Worm (Caenorhabditis elegans) whole organism, L4 larva: ENCODE data around the gene tebp-1.

ENCODE experiments used
- D1046.2 ChIP-seq: fragments of 200-800 bp; sonication (Bioruptor generic); IDR thresholded peaks from 2 replicates; pipeline ENCODE4 v1.3.6; 2022; ENCODE audit warnings: missing genetic modification characterization, missing compliant biosample characterization
- F26F4.8 ChIP-seq: fragments of 200-800 bp; sonication (Bioruptor generic); conservative IDR thresholded peaks from 2 replicates; pipeline ENCODE4 v1.3.6; 2022; ENCODE audit warnings: missing genetic modification characterization, missing compliant biosample characterization
- F49E8.2 ChIP-seq: sonication (generic microtip); optimal IDR thresholded peaks from 2 replicates; lab custom pipeline; 2016; ENCODE audit warnings: missing compliant biosample characterization, mild to moderate bottlenecking, missing genetic modification characterization, borderline replicate concordance
- T26A8.4 ChIP-seq: fragments of 200-800 bp; sonication (Bioruptor generic); IDR thresholded peaks from 2 replicates; pipeline ENCODE4 v1.3.6; 2022; ENCODE audit warnings: missing genetic modification characterization, missing compliant biosample characterization
- Y105C5A.15 ChIP-seq: fragments of 200-800 bp; sonication (Bioruptor generic); IDR thresholded peaks from 2 replicates; pipeline ENCODE4 v1.3.6; 2022; ENCODE audit warnings: missing genetic modification characterization, missing compliant biosample characterization
- ZK337.2 ChIP-seq: fragments of 200-800 bp; sonication (Bioruptor generic); IDR thresholded peaks from 2 replicates; pipeline ENCODE4 v1.3.6; 2022; ENCODE audit warnings: missing genetic modification reagents, missing genetic modification characterization, missing compliant biosample characterization
- ZK546.5 ChIP-seq, 2 experiments: sonication (generic microtip); optimal IDR thresholded peaks; 2 replicates each; lab custom pipeline; 2017; ENCODE audit warnings: missing biosample characterization in 2 of 2, missing genetic modification characterization in 2 of 2
- aha-1 ChIP-seq: fragments of 150-350 bp; peaks from one replicate; lab custom pipeline; 2014; ENCODE audit warnings: missing biosample characterization, missing genetic modification characterization
- arid-1 ChIP-seq: fragments of 200-800 bp; sonication (Bioruptor generic); conservative IDR thresholded peaks from 2 replicates; pipeline ENCODE4 v1.3.6; 2022; ENCODE audit warnings: missing genetic modification reagents, missing genetic modification characterization, missing compliant biosample characterization
- ceh-28 ChIP-seq: fragments of 150-350 bp; optimal IDR thresholded peaks from 2 replicates; lab custom pipeline; 2014; ENCODE audit warnings: missing biosample characterization, missing genetic modification reagents, missing genetic modification characterization
- ceh-32 ChIP-seq: sonication (generic microtip); optimal IDR thresholded peaks from 2 replicates; lab custom pipeline; 2016; ENCODE audit warnings: mild to moderate bottlenecking, missing genetic modification characterization, missing compliant biosample characterization; ENCODE audit not compliant: poor library complexity
- daf-16 ChIP-seq, 3 experiments: sonication (generic microtip); optimal IDR thresholded peaks; 2 replicates each; lab custom pipeline; 2016 to 2017; ENCODE audit warnings: missing genetic modification characterization in 3 of 3, missing genetic modification reagents in 3 of 3, mild to moderate bottlenecking in 2 of 3, missing compliant biosample characterization in 2 of 3, missing biosample characterization in 1 of 3, moderate library complexity in 1 of 3
- daf-19 ChIP-seq: fragments of 200-800 bp; sonication (Bioruptor generic); conservative IDR thresholded peaks from 2 replicates; pipeline ENCODE4 v1.3.6; 2022; ENCODE audit warnings: missing genetic modification characterization, missing compliant biosample characterization
- dmd-8 ChIP-seq: fragments of 200-800 bp; sonication (Bioruptor generic); IDR thresholded peaks from 2 replicates; pipeline ENCODE4 v1.3.6; 2022; ENCODE audit warnings: missing genetic modification characterization, missing compliant biosample characterization
- dpl-1 ChIP-seq: fragments of 150-350 bp; optimal IDR thresholded peaks from 2 replicates; lab custom pipeline; 2014; ENCODE audit warnings: missing biosample characterization, missing genetic modification reagents, missing genetic modification characterization
- duxl-1 ChIP-seq: sonication (generic microtip); optimal IDR thresholded peaks from 2 replicates; lab custom pipeline; 2016; ENCODE audit warnings: mild to moderate bottlenecking, missing genetic modification characterization, moderate library complexity, missing compliant biosample characterization; ENCODE audit not compliant: poor library complexity
- dve-1 ChIP-seq: sonication (generic microtip); optimal IDR thresholded peaks from 2 replicates; lab custom pipeline; 2017; ENCODE audit warnings: antibody characterized with exemption, mild to moderate bottlenecking, missing genetic modification characterization, missing compliant biosample characterization; ENCODE audit not compliant: insufficient read depth
- fkh-10 ChIP-seq: fragments of 150-350 bp; optimal IDR thresholded peaks from 2 replicates; lab custom pipeline; 2014; ENCODE audit warnings: missing biosample characterization, missing genetic modification reagents, missing genetic modification characterization
- gei-8 ChIP-seq: fragments of 200-800 bp; sonication (Bioruptor generic); optimal IDR thresholded peaks from 2 replicates; lab custom pipeline; 2018; ENCODE audit warnings: mild to moderate bottlenecking, missing genetic modification characterization, missing compliant biosample characterization
- hif-1 ChIP-seq, 2 experiments: sonication (generic microtip); optimal IDR thresholded peaks; 2 replicates each; lab custom pipeline; 2016 to 2017; ENCODE audit warnings: missing compliant biosample characterization in 2 of 2, missing genetic modification characterization in 2 of 2, missing genetic modification reagents in 2 of 2, missing genotype in 2 of 2, mild to moderate bottlenecking in 1 of 2
- hmg-1.1 ChIP-seq: fragments of 200-800 bp; sonication (Bioruptor generic); IDR thresholded peaks from 2 replicates; pipeline ENCODE4 v1.3.6; 2022; ENCODE audit warnings: missing genetic modification reagents, missing genetic modification characterization, missing compliant biosample characterization
- jun-1 ChIP-seq: fragments of 150-350 bp; optimal IDR thresholded peaks from 2 replicates; lab custom pipeline; 2014; ENCODE audit warnings: missing biosample characterization, missing genetic modification reagents, missing genetic modification characterization
- lin-1 ChIP-seq: fragments of 200-800 bp; sonication (Bioruptor generic); IDR thresholded peaks from 2 replicates; pipeline ENCODE4 v1.3.6; 2022; ENCODE audit warnings: missing genetic modification reagents, missing genetic modification characterization, missing compliant biosample characterization
- lin-15B ChIP-seq: fragments of 150-350 bp; sonication (generic microtip); optimal IDR thresholded peaks from 3 replicates; lab custom pipeline; 2014; ENCODE audit warnings: missing biosample characterization, missing genetic modification characterization
- lin-29 ChIP-seq: fragments of 200-800 bp; sonication (Bioruptor generic); IDR thresholded peaks from 2 replicates; pipeline ENCODE4 v1.3.6; 2022; ENCODE audit warnings: missing genetic modification reagents, missing genetic modification characterization, missing compliant biosample characterization
- lin-39 ChIP-seq: fragments of 150-350 bp; optimal IDR thresholded peaks from 2 replicates; lab custom pipeline; 2014; ENCODE audit warnings: missing biosample characterization, missing genetic modification reagents, missing genetic modification characterization
- lsy-2 ChIP-seq, 2 experiments: fragments of 150-350 bp in 1 of 2; sonication (generic microtip) in 1 of 2; optimal IDR thresholded peaks; 2 replicates each; lab custom pipeline; 2014 to 2017; ENCODE audit warnings: missing biosample characterization in 2 of 2, missing genetic modification characterization in 2 of 2
- madf-5 ChIP-seq, 2 experiments: fragments of 200-800 bp; sonication (Bioruptor generic); IDR thresholded peaks; 2 replicates each; pipeline ENCODE4 v1.3.6; 2022; ENCODE audit warnings: missing compliant biosample characterization in 2 of 2, missing genetic modification characterization in 2 of 2
- madf-9 ChIP-seq: fragments of 200-800 bp; sonication (Bioruptor generic); conservative IDR thresholded peaks from 2 replicates; pipeline ENCODE4 v1.3.6; 2022; ENCODE audit warnings: missing genetic modification reagents, missing genetic modification characterization, missing compliant biosample characterization
- mes-2 ChIP-seq: sonication (generic microtip); optimal IDR thresholded peaks from 2 replicates; lab custom pipeline; 2016; ENCODE audit warnings: missing genotype, mild to moderate bottlenecking, missing genetic modification characterization, missing compliant biosample characterization; ENCODE audit not compliant: poor library complexity, severe bottlenecking
- nhr-10 ChIP-seq: fragments of 150-350 bp; optimal IDR thresholded peaks from 2 replicates; lab custom pipeline; 2014; ENCODE audit warnings: missing biosample characterization, missing genetic modification characterization
- nhr-102 ChIP-seq: sonication (generic microtip); optimal IDR thresholded peaks from 2 replicates; lab custom pipeline; 2016; ENCODE audit warnings: mild to moderate bottlenecking, missing genetic modification characterization, moderate library complexity, missing compliant biosample characterization
- nhr-11 ChIP-seq: fragments of 150-350 bp; optimal IDR thresholded peaks from 2 replicates; lab custom pipeline; 2014; ENCODE audit warnings: missing biosample characterization, missing genetic modification characterization
- nhr-111 ChIP-seq: fragments of 200-800 bp; sonication (Bioruptor generic); optimal IDR thresholded peaks from 2 replicates; lab custom pipeline; 2018; ENCODE audit warnings: mild to moderate bottlenecking, missing genetic modification characterization, missing compliant biosample characterization
- nhr-28 ChIP-seq: fragments of 150-350 bp; optimal IDR thresholded peaks from 2 replicates; lab custom pipeline; 2014; ENCODE audit warnings: missing biosample characterization, missing genetic modification characterization
- nhr-6 ChIP-seq: fragments of 150-350 bp; optimal IDR thresholded peaks from 2 replicates; lab custom pipeline; 2014; ENCODE audit warnings: missing biosample characterization, missing genetic modification characterization
- nhr-77 ChIP-seq: fragments of 150-350 bp; optimal IDR thresholded peaks from 2 replicates; lab custom pipeline; 2014; ENCODE audit warnings: missing biosample characterization, missing genetic modification characterization
- saeg-2 ChIP-seq: fragments of 200-800 bp; sonication (Bioruptor generic); IDR thresholded peaks from 2 replicates; pipeline ENCODE4 v1.3.6; 2022; ENCODE audit warnings: missing genetic modification reagents, missing genetic modification characterization, missing compliant biosample characterization
- set-16 ChIP-seq: fragments of 200-800 bp; sonication (Bioruptor generic); IDR thresholded peaks from 2 replicates; pipeline ENCODE4 v1.3.6; 2022; ENCODE audit warnings: missing genetic modification reagents, missing genetic modification characterization, missing compliant biosample characterization
- skn-1 ChIP-seq: fragments of 150-350 bp; optimal IDR thresholded peaks from 2 replicates; lab custom pipeline; 2014; ENCODE audit warnings: missing biosample characterization, missing genetic modification characterization
- snpc-1.2 ChIP-seq: fragments of 200-800 bp; sonication (Bioruptor generic); IDR thresholded peaks from 2 replicates; pipeline ENCODE4 v1.3.6; 2022; ENCODE audit warnings: missing genetic modification reagents, missing genetic modification characterization, missing compliant biosample characterization
- snpc-4 ChIP-seq: fragments of 150-350 bp; optimal IDR thresholded peaks from 2 replicates; lab custom pipeline; 2014; ENCODE audit warnings: missing biosample characterization, missing genetic modification characterization
- spr-1 ChIP-seq: sonication (generic microtip); optimal IDR thresholded peaks from 2 replicates; lab custom pipeline; 2016; ENCODE audit warnings: mild to moderate bottlenecking, missing genetic modification characterization, missing compliant biosample characterization
- spr-3 ChIP-seq: fragments of 200-800 bp; sonication (Bioruptor generic); optimal IDR thresholded peaks from 2 replicates; lab custom pipeline; 2018; ENCODE audit warnings: mild to moderate bottlenecking, missing genetic modification characterization, missing compliant biosample characterization
- tag-97 ChIP-seq: fragments of 200-800 bp; sonication (Bioruptor generic); IDR thresholded peaks from 2 replicates; pipeline ENCODE4 v1.3.6; 2022; ENCODE audit warnings: missing genetic modification characterization, missing compliant biosample characterization
- tra-1 ChIP-seq: fragments of 200-800 bp; sonication (Bioruptor generic); IDR thresholded peaks from 2 replicates; pipeline ENCODE4 v1.3.6; 2022; ENCODE audit warnings: missing genetic modification reagents, missing genetic modification characterization, missing compliant biosample characterization
- unc-130 ChIP-seq: sonication (generic microtip); optimal IDR thresholded peaks from 2 replicates; lab custom pipeline; 2016; ENCODE audit warnings: missing genetic modification reagents, missing genetic modification characterization, missing compliant biosample characterization
- zag-1 ChIP-seq: fragments of 150-350 bp; optimal IDR thresholded peaks from 2 replicates; lab custom pipeline; 2014; ENCODE audit warnings: missing biosample characterization, missing genetic modification characterization
- zfp-3 ChIP-seq: fragments of 200-800 bp; sonication (Bioruptor generic); conservative IDR thresholded peaks from 2 replicates; pipeline ENCODE4 v1.3.6; 2022; ENCODE audit warnings: missing genetic modification reagents, missing genetic modification characterization, missing compliant biosample characterization
- zip-2 ChIP-seq: fragments of 150-350 bp; optimal IDR thresholded peaks from 2 replicates; lab custom pipeline; 2014; ENCODE audit warnings: missing biosample characterization, missing genetic modification characterization
- ztf-7 ChIP-seq: fragments of 150-350 bp; optimal IDR thresholded peaks from 2 replicates; lab custom pipeline; 2014; ENCODE audit warnings: missing biosample characterization, missing genetic modification characterization

Gene tebp-1

ce11 chrII:14399595-14399994 is 37.8 kb downstream of the tebp-1 start (continued):
- TF ChIP-seq spr-1 (tag; lab: Kevin White, UChicago) = no peak
- TF ChIP-seq snpc-4 = no peak
- no peak for TF ChIP-seq duxl-1 (tag; lab: Kevin White, UChicago)
- TF ChIP-seq dpl-1 (GFP tag; lab: Kevin White, UChicago) = peak; percentile 83
- TF ChIP-seq madf-9 (GFP tag; lab: Robert Waterston, UW) = 0 out of 2 replicates have a peak, but pooled peaks have one; percentile 40
- no peak for TF ChIP-seq lin-29 (GFP tag; lab: Robert Waterston, UW)
- TF ChIP-seq spr-3 = no peak
- TF ChIP-seq lin-1 (GFP tag; lab: Robert Waterston, UW) = no peak
- no peak for TF ChIP-seq F49E8.2
- TF ChIP-seq Y105C5A.15 = no peak
- no peak for TF ChIP-seq zag-1 (tag; lab: Kevin White, UChicago)
- TF ChIP-seq aha-1 (tag; lab: Kevin White, UChicago) = peak; percentile 97
- TF ChIP-seq nhr-11 (tag; lab: Kevin White, UChicago) = peak; percentile 76
- no peak for TF ChIP-seq zfp-3 (GFP tag; lab: Robert Waterston, UW)
- no peak for TF ChIP-seq ztf-7 (tag; lab: Kevin White, UChicago)
- TF ChIP-seq dve-1 = peak; percentile 93
- TF ChIP-seq tag-97 (GFP tag; lab: Robert Waterston, UW) = no peak
- TF ChIP-seq snpc-1.2 (GFP tag; lab: Robert Waterston, UW) = no peak
- TF ChIP-seq daf-19 (GFP tag; lab: Robert Waterston, UW) = no peak
- TF ChIP-seq arid-1 (GFP tag; lab: Robert Waterston, UW) = 0 out of 2 replicates have a peak, but pooled peaks have one; percentile 6
- peak; percentile 48 for TF ChIP-seq fkh-10 (GFP tag; lab: Kevin White, UChicago)
- peak; percentile 52 for TF ChIP-seq jun-1 (tag; lab: Kevin White, UChicago)
- no peak for TF ChIP-seq gei-8 (GFP tag; lab: Kevin White, UChicago)
- peak; percentile 99 for TF ChIP-seq mes-2 (tag; lab: Kevin White, UChicago)
- no peak for TF ChIP-seq ZK546.5 (tag; optimal IDR thresholded peaks at IDR 0.05; lab: Kevin White, UChicago)
- TF ChIP-seq lsy-2 (tag; optimal IDR thresholded peaks at IDR 0.05; lab: Kevin White, UChicago) = peak; percentile 47 to 94
- peak; percentile 19 for TF ChIP-seq ceh-28
- TF ChIP-seq dmd-8 (GFP tag; lab: Robert Waterston, UW) = no peak
- no peak for TF ChIP-seq set-16
- TF ChIP-seq zip-2 (tag; lab: Kevin White, UChicago) = no peak
- TF ChIP-seq D1046.2 = no peak
- peak; percentile 99 for TF ChIP-seq nhr-77 (tag; lab: Kevin White, UChicago)
- TF ChIP-seq ceh-32 (tag; lab: Kevin White, UChicago) = no peak
- TF ChIP-seq hmg-1.1 (GFP tag; lab: Robert Waterston, UW) = peak; percentile 77
- TF ChIP-seq madf-5 (GFP tag; IDR thresholded peaks at IDR 0.05; lab: Robert Waterston, UW) = no peak
- peak; percentile 56 for TF ChIP-seq nhr-102 (tag; lab: Kevin White, UChicago)
- peak; percentile 86 for TF ChIP-seq nhr-28 (tag; lab: Kevin White, UChicago)
- no peak for TF ChIP-seq lin-39
- no peak for TF ChIP-seq saeg-2
- TF ChIP-seq lin-15B (tag; lab: Kevin White, UChicago) = peak; percentile 51
- TF ChIP-seq nhr-6 (tag; lab: Kevin White, UChicago) = peak; percentile 85
- TF ChIP-seq F26F4.8 (GFP tag; lab: Robert Waterston, UW) = no peak
- TF ChIP-seq nhr-10 = no peak
- no peak for TF ChIP-seq ZK337.2 (GFP tag; lab: Robert Waterston, UW)
- TF ChIP-seq skn-1 (tag; lab: Kevin White, UChicago) = no peak
- no peak for TF ChIP-seq nhr-111 (GFP tag; lab: Kevin White, UChicago)
- TF ChIP-seq daf-16 (GFP tag; optimal IDR thresholded peaks at IDR 0.05; lab: Kevin White, UChicago) = peak in 1 of 2 experiments; percentile 38
- peak; percentile 79 for TF ChIP-seq daf-16 (tag; optimal IDR thresholded peaks at IDR 0.05; lab: Kevin White, UChicago)
- TF ChIP-seq tra-1 (GFP tag; lab: Robert Waterston, UW) = no peak
- peak in 1 of 2 experiments; percentile 82 for TF ChIP-seq hif-1 (tag; optimal IDR thresholded peaks at IDR 0.05; lab: Kevin White, UChicago)
- peak; percentile 50 for TF ChIP-seq T26A8.4 (GFP tag; lab: Robert Waterston, UW)
- TF ChIP-seq unc-130 (GFP tag; lab: Kevin White, UChicago) = no peak
